Worm (Caenorhabditis elegans) whole organism, midembryonic: ENCODE results near the gene T15H9.4.

ENCODE experiments used
- T22C8.4 ChIP-seq: fragments of 200-800 bp; sonication (Bioruptor generic); IDR thresholded peaks from 2 replicates; pipeline ENCODE4 v1.3.6; 2022; ENCODE audit warnings: missing genetic modification characterization, missing compliant biosample characterization
- tab-1 ChIP-seq: fragments of 200-800 bp; sonication (Bioruptor generic); IDR thresholded peaks from 2 replicates; pipeline ENCODE4 v1.3.6; 2022; ENCODE audit warnings: missing genetic modification characterization, missing compliant biosample characterization
- ztf-29 ChIP-seq: fragments of 200-800 bp; sonication (Bioruptor generic); IDR thresholded peaks from 2 replicates; pipeline ENCODE4 v1.3.6; 2022; ENCODE audit warnings: missing genetic modification reagents, missing genetic modification characterization, missing compliant biosample characterization

ce11 chrII:9591071-9591470 is 20.6 kb upstream of the T15H9.4 start, which contains the start of the genes E02H1.1 and tag-124:
- no peak for TF ChIP-seq tab-1 (GFP tag; lab: Robert Waterston, UW)
- no peak for TF ChIP-seq ztf-29 (GFP tag; lab: Robert Waterston, UW)
- TF ChIP-seq T22C8.4 (GFP tag; lab: Robert Waterston, UW) = no peak
